Fruit fly (Drosophila melanogaster) whole organism, pupa: ENCODE results near the gene CG5171.

Experiments
- CG10348 ChIP-seq: fragments of 200-800 bp; sonication (Bioruptor generic); IDR thresholded peaks from 2 replicates; pipeline ENCODE4 v1.3.6; 2022; ENCODE audit warnings: missing biosample characterization, missing genetic modification characterization
- CG12605 ChIP-seq: fragments of 200-800 bp; sonication (Bioruptor generic); IDR thresholded peaks from 2 replicates; pipeline ENCODE4 v1.3.6; 2022; ENCODE audit warnings: missing biosample characterization, missing genetic modification characterization
- CG13204 ChIP-seq: fragments of 200-800 bp; sonication (Bioruptor generic); optimal IDR thresholded peaks from 2 replicates; lab custom pipeline; 2018; ENCODE audit warnings: missing biosample characterization, mild to moderate bottlenecking, missing genetic modification characterization, moderate library complexity
- CG14655 ChIP-seq: fragments of 200-800 bp; sonication (Bioruptor generic); optimal IDR thresholded peaks from 3 replicates; lab custom pipeline; 2017; ENCODE audit warnings: mild to moderate bottlenecking, missing biosample characterization, missing genetic modification reagents, missing genetic modification characterization
- CG15710 ChIP-seq: fragments of 200-800 bp; sonication (Bioruptor generic); optimal IDR thresholded peaks from 2 replicates; lab custom pipeline; 2018; ENCODE audit warnings: missing biosample characterization, mild to moderate bottlenecking, missing genetic modification characterization, moderate library complexity
- CG17806 ChIP-seq: fragments of 200-800 bp; sonication (Bioruptor generic); optimal IDR thresholded peaks from 2 replicates; lab custom pipeline; 2018; ENCODE audit warnings: missing biosample characterization, mild to moderate bottlenecking, missing genetic modification characterization, moderate library complexity
- CG32121 ChIP-seq: fragments of 200-800 bp; sonication (Bioruptor generic); IDR thresholded peaks from 2 replicates; pipeline ENCODE4 v1.3.6; 2022; ENCODE audit warnings: missing biosample characterization, missing genetic modification characterization
- CG34367 ChIP-seq: fragments of 200-800 bp; sonication (Bioruptor generic); optimal IDR thresholded peaks from 2 replicates; lab custom pipeline; 2018; ENCODE audit warnings: missing biosample characterization, mild to moderate bottlenecking, missing genetic modification characterization
- CG4496 ChIP-seq: fragments of 200-800 bp; sonication (Bioruptor generic); IDR thresholded peaks from 3 replicates; pipeline ENCODE4 v1.3.6; 2022; ENCODE audit warnings: missing biosample characterization, missing genetic modification characterization
- CG8159 ChIP-seq: fragments of 200-800 bp; sonication (Bioruptor generic); optimal IDR thresholded peaks from 3 replicates; lab custom pipeline; 2018; ENCODE audit warnings: missing biosample characterization, mild to moderate bottlenecking, missing genetic modification characterization, moderate library complexity
- CG8301 ChIP-seq: fragments of 200-800 bp; sonication (Bioruptor generic); optimal IDR thresholded peaks from 2 replicates; lab custom pipeline; 2018; ENCODE audit warnings: missing biosample characterization, mild to moderate bottlenecking, missing genetic modification characterization
- CG9948 ChIP-seq: fragments of 200-800 bp; sonication (Bioruptor generic); optimal IDR thresholded peaks from 2 replicates; lab custom pipeline; 2018; ENCODE audit warnings: missing biosample characterization, mild to moderate bottlenecking, missing genetic modification characterization, moderate library complexity
- D1 ChIP-seq: fragments of 200-800 bp; sonication (Bioruptor generic); optimal IDR thresholded peaks from 2 replicates; lab custom pipeline; 2018; ENCODE audit warnings: missing biosample characterization, mild to moderate bottlenecking, missing genetic modification characterization, moderate library complexity
- EcR ChIP-seq: fragments of 200-800 bp; sonication (Bioruptor generic); optimal IDR thresholded peaks from 3 replicates; lab custom pipeline; 2019; ENCODE audit warnings: missing biosample characterization, missing genetic modification characterization, mild to moderate bottlenecking, moderate library complexity, missing genetic modification reagents
- Ets98B ChIP-seq: fragments of 200-800 bp; sonication (Bioruptor generic); IDR thresholded peaks from 2 replicates; pipeline ENCODE4 v1.3.6; 2022; ENCODE audit warnings: missing biosample characterization, missing genetic modification characterization
- Pif1A ChIP-seq: fragments of 200-800 bp; sonication (Bioruptor generic); optimal IDR thresholded peaks from 3 replicates; lab custom pipeline; 2016; ENCODE audit warnings: missing biosample characterization, missing genetic modification characterization
- Pif1B ChIP-seq: fragments of 200-800 bp; sonication (Bioruptor generic); optimal IDR thresholded peaks from 3 replicates; lab custom pipeline; 2016; ENCODE audit warnings: missing biosample characterization, missing genetic modification characterization
- Snoo ChIP-seq: fragments of 200-800 bp; sonication (Bioruptor generic); optimal IDR thresholded peaks from 3 replicates; lab custom pipeline; 2017; ENCODE audit warnings: missing biosample characterization, mild to moderate bottlenecking, missing genetic modification characterization, inconsistent platforms
- fd96Ca ChIP-seq: fragments of 200-800 bp; sonication (Bioruptor generic); IDR thresholded peaks from 3 replicates; pipeline ENCODE4 v1.3.6; 2022; ENCODE audit warnings: missing biosample characterization, missing genetic modification characterization
- gl ChIP-seq: fragments of 200-800 bp; sonication (Bioruptor generic); optimal IDR thresholded peaks from 2 replicates; lab custom pipeline; 2018; ENCODE audit warnings: missing biosample characterization, mild to moderate bottlenecking, missing genetic modification characterization
- rn ChIP-seq: fragments of 200-800 bp; sonication (Bioruptor generic); IDR thresholded peaks from 2 replicates; pipeline ENCODE4 v1.3.6; 2022; ENCODE audit warnings: missing biosample characterization, missing genetic modification characterization

Gene CG5171

dm6 chr2L:7396962-7397361 is 4.2 kb upstream of the CG5171 start:
- TF ChIP-seq CG9948 (peak; percentile 68), Pif1A (peak; percentile 79), CG8159 (peak; percentile 86), EcR (no peak), CG17806 (tag; lab: Kevin White, UChicago) (peak; percentile 79), CG8301 (tag; lab: Kevin White, UChicago) (peak; percentile 69), Ets98B (peak; percentile 83), CG4496 (peak; percentile 90), CG13204 (no peak), fd96Ca (no peak; the same call in none of the 3 replicates), rn (GFP tag; lab: Robert Waterston, UW) (peak; percentile 35; the same call in 1 of the 2 replicates), CG14655 (GFP tag; lab: Kevin White, UChicago) (peak; percentile 71), CG34367 (peak; percentile 53), CG10348 (GFP tag; lab: Robert Waterston, UW) (no peak), CG15710 (peak; percentile 76), Snoo (tag; lab: Kevin White, UChicago) (peak; percentile 64), CG12605 (GFP tag; lab: Robert Waterston, UW) (peak; percentile 39; the same call in 1 of the 2 replicates), D1 (tag; lab: Kevin White, UChicago) (no peak), CG32121 (GFP tag; lab: Robert Waterston, UW) (peak; percentile 78), Pif1B (peak; percentile 48), gl (tag; lab: Kevin White, UChicago) (peak; percentile 65)

DNA sequence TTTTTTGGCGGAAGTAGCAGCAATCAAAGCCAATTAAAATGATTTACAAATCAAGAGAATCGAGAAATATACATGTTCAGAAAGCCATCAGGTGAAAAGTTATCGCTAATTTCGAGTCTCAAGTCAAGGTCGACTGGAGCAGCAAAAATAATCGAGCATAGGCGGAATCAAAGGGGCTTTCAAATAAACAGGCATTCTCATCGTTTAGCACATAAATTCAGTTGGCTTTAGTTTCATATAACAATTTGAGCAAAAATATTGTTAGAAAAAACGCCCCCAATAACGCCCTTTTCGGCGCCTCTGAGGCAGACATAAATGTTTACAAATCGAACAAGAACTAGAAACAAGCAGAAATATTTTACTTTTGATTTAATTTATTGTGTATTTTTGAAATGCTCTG is 3.4 kb upstream of the CG5171 start:
- TF ChIP-seq CG13204 (no peak), gl (tag; lab: Kevin White, UChicago) (no peak), Pif1A (no peak), CG17806 (tag; lab: Kevin White, UChicago) (no peak), CG8301 (tag; lab: Kevin White, UChicago) (no peak), Pif1B (no peak), EcR (no peak), CG15710 (no peak), CG34367 (no peak), CG32121 (GFP tag; lab: Robert Waterston, UW) (no peak), CG9948 (no peak), Ets98B (no peak), fd96Ca (no peak), CG12605 (GFP tag; lab: Robert Waterston, UW) (no peak), CG10348 (GFP tag; lab: Robert Waterston, UW) (no peak), CG8159 (no peak), D1 (tag; lab: Kevin White, UChicago) (no peak), CG14655 (GFP tag; lab: Kevin White, UChicago) (no peak)

DNA sequence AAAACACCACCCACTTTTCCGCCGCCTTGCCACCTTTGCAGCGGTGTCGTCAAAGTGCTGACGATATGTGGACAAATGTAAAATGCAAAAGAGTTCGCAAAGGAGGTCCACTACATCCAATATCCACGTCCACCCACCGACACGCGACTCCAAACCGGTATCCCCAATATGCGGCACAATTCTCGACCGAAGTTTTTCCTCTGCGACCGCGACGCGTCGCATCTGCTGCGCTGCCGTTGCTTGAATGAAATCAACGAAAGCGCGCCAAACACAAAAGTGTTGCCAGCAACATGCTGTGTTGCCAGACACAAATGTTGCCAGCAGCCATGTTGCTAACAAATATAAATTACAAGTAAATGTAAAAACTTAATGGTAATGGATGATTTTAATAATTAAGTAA is 2.6 kb upstream of the CG5171 start, which contains the start of gene CG5160:
CG5160 (minus strand) TSS at position 223 of the 400 bp plus-strand sequence.
- no peak for TF ChIP-seq Pif1B
- no peak for TF ChIP-seq fd96Ca
- no peak for TF ChIP-seq Ets98B
- no peak for TF ChIP-seq Pif1A
- TF ChIP-seq Snoo (tag; lab: Kevin White, UChicago) = no peak
- no peak for TF ChIP-seq CG34367
- no peak for TF ChIP-seq CG12605 (GFP tag; lab: Robert Waterston, UW)
- no peak for TF ChIP-seq gl (tag; lab: Kevin White, UChicago)
- no peak for TF ChIP-seq EcR
- no peak for TF ChIP-seq CG9948

dm6 chr2L:7401627-7402026 is 492 bp downstream of the CG5171 start:
- TF ChIP-seq gl (tag; lab: Kevin White, UChicago) (no peak), CG17806 (tag; lab: Kevin White, UChicago) (no peak), CG8301 (tag; lab: Kevin White, UChicago) (no peak), CG8159 (no peak), Snoo (tag; lab: Kevin White, UChicago) (no peak), CG34367 (no peak), CG12605 (GFP tag; lab: Robert Waterston, UW) (no peak), EcR (no peak), Ets98B (no peak; the same call in 1 of the 2 replicates), CG4496 (no peak)

- TF ChIP-seq CG13204 (no peak), D1 (tag; lab: Kevin White, UChicago) (no peak), Pif1B (no peak), Snoo (tag; lab: Kevin White, UChicago) (no peak), CG15710 (no peak), Pif1A (no peak), CG34367 (no peak), CG12605 (GFP tag; lab: Robert Waterston, UW) (no peak), CG10348 (GFP tag; lab: Robert Waterston, UW) (no peak), rn (GFP tag; lab: Robert Waterston, UW) (no peak), CG32121 (GFP tag; lab: Robert Waterston, UW) (no peak), CG14655 (GFP tag; lab: Kevin White, UChicago) (no peak), fd96Ca (no peak), CG17806 (tag; lab: Kevin White, UChicago) (no peak), CG8159 (no peak), Ets98B (no peak), gl (tag; lab: Kevin White, UChicago) (no peak), CG9948 (no peak), CG4496 (no peak), EcR (no peak)
Measured at dm6 chr2L:7404923-7405322, 3.8 kb downstream of the CG5171 start, which contains the start of gene CG5177. TSS of gene CG5177 (plus strand) at chr2L:7405227.

- TF ChIP-seq CG4496 (no peak), CG10348 (GFP tag; lab: Robert Waterston, UW) (no peak), Snoo (tag; lab: Kevin White, UChicago) (no peak), fd96Ca (no peak), CG13204 (no peak), D1 (tag; lab: Kevin White, UChicago) (no peak), Pif1A (no peak), Pif1B (no peak), CG32121 (GFP tag; lab: Robert Waterston, UW) (no peak), CG9948 (no peak), EcR (no peak), CG15710 (no peak), gl (tag; lab: Kevin White, UChicago) (no peak), Ets98B (no peak), CG14655 (GFP tag; lab: Kevin White, UChicago) (no peak)
Measured at dm6 chr2L:7407638-7408037, 6.5 kb downstream of the CG5171 start.
